Worm (Caenorhabditis elegans) whole organism, L4 larva: ENCODE results near the gene cwn-1.

Experiments used
- ceh-28 ChIP-seq: fragments of 150-350 bp; optimal IDR thresholded peaks from 2 replicates; lab custom pipeline; 2014; ENCODE audit warnings: missing biosample characterization, missing genetic modification reagents, missing genetic modification characterization
- hmg-1.1 ChIP-seq: fragments of 200-800 bp; sonication (Bioruptor generic); IDR thresholded peaks from 2 replicates; pipeline ENCODE4 v1.3.6; 2022; ENCODE audit warnings: missing genetic modification reagents, missing genetic modification characterization, missing compliant biosample characterization
- mep-1 ChIP-seq: fragments of 150-350 bp; sonication (generic microtip); optimal IDR thresholded peaks from 3 replicates; lab custom pipeline; 2014; ENCODE audit warnings: missing biosample characterization, missing genetic modification characterization

DNA sequence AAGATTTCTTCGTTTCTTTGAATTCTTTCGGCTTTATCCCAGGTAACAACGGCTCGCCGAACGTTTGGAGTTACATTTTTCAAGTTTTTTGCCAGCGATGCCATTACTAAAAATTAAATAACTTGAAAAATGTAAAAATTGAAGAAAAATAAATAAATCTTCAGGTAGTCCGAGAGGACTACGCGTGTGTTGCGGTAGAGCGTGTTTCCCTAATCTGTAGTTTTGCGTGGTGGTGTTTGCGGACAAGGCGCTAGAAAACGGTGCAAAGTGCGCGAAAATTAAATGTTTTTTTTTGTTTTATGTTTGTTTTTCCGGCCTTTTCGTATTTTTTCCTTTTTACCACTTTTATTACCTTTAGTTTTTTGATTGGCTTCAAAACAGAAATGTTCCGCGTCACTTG lies 22.5 kb upstream of the cwn-1 start, which contains the start of gene mrpl-28:
- peak; percentile 89 for TF ChIP-seq mep-1 (tag; lab: Kevin White, UChicago)
- no peak for TF ChIP-seq ceh-28 (tag; lab: Kevin White, UChicago)
- TF ChIP-seq hmg-1.1 (GFP tag; lab: Robert Waterston, UW): peak; percentile 71
